Fruit fly (Drosophila melanogaster) whole organism, embryonic: ENCODE results near the gene CG13055.

Experiments
- Atf-2 ChIP-seq: fragments of 200-800 bp; sonication (Bioruptor generic); optimal IDR thresholded peaks from 2 replicates; lab custom pipeline; 2016; ENCODE audit warnings: missing biosample characterization, missing genetic modification characterization
- Atf3 ChIP-seq: fragments of 200-800 bp; sonication (Bioruptor generic); optimal IDR thresholded peaks from 3 replicates; lab custom pipeline; 2016; ENCODE audit warnings: missing biosample characterization, missing genetic modification characterization
- BtbVII ChIP-seq: fragments of 200-800 bp; sonication (Bioruptor generic); optimal IDR thresholded peaks from 3 replicates; lab custom pipeline; 2017; ENCODE audit warnings: missing biosample characterization, mild to moderate bottlenecking, missing genetic modification characterization
- CG11093 ChIP-seq: fragments of 200-800 bp; sonication (Bioruptor generic); IDR thresholded peaks from 3 replicates; pipeline ENCODE4 v1.3.6; 2022; ENCODE audit warnings: missing biosample characterization, missing genetic modification characterization
- CG11504 ChIP-seq: fragments of 200-800 bp; sonication (Bioruptor generic); optimal IDR thresholded peaks from 3 replicates; lab custom pipeline; 2019; ENCODE audit warnings: missing biosample characterization, mild to moderate bottlenecking, missing genetic modification characterization, moderate library complexity
- CG12391 ChIP-seq: fragments of 200-800 bp; sonication (Bioruptor generic); optimal IDR thresholded peaks from 3 replicates; lab custom pipeline; 2018; ENCODE audit warnings: missing biosample characterization, mild to moderate bottlenecking, missing genetic modification characterization, moderate library complexity
- CG12769 ChIP-seq: fragments of 200-800 bp; sonication (Bioruptor generic); optimal IDR thresholded peaks from 2 replicates; lab custom pipeline; 2019; ENCODE audit warnings: missing biosample characterization, mild to moderate bottlenecking, missing genetic modification characterization, moderate library complexity
- CG13296 ChIP-seq: fragments of 200-800 bp; sonication (Bioruptor generic); optimal IDR thresholded peaks from 3 replicates; lab custom pipeline; 2018; ENCODE audit warnings: missing biosample characterization, mild to moderate bottlenecking, missing genetic modification characterization
- CG13624 ChIP-seq: fragments of 200-800 bp; sonication (Bioruptor generic); optimal IDR thresholded peaks from 2 replicates; lab custom pipeline; 2016; ENCODE audit warnings: missing biosample characterization, missing genetic modification characterization
- CG14014 ChIP-seq: fragments of 200-800 bp; sonication (Bioruptor generic); IDR thresholded peaks from 2 replicates; pipeline ENCODE4 v1.3.6; 2022; ENCODE audit warnings: missing biosample characterization, missing genetic modification characterization
- CG16779 ChIP-seq: fragments of 200-800 bp; sonication (Bioruptor generic); IDR thresholded peaks from 2 replicates; pipeline ENCODE4 v1.3.6; 2022; ENCODE audit warnings: missing biosample characterization, missing genetic modification characterization
- CG16815 ChIP-seq: fragments of 200-800 bp; sonication (Bioruptor generic); optimal IDR thresholded peaks from 3 replicates; lab custom pipeline; 2017; ENCODE audit warnings: missing biosample characterization, mild to moderate bottlenecking, missing genetic modification characterization
- CG16863 ChIP-seq: fragments of 200-800 bp; sonication (Bioruptor generic); optimal IDR thresholded peaks from 3 replicates; lab custom pipeline; 2016; ENCODE audit warnings: missing biosample characterization, missing genetic modification characterization
- CG3163 ChIP-seq: fragments of 200-800 bp; sonication (Bioruptor generic); optimal IDR thresholded peaks from 3 replicates; lab custom pipeline; 2016; ENCODE audit warnings: missing biosample characterization, missing genetic modification characterization
- CG34376 ChIP-seq: fragments of 200-800 bp; sonication (Bioruptor generic); optimal IDR thresholded peaks from 2 replicates; lab custom pipeline; 2018; ENCODE audit warnings: missing biosample characterization, mild to moderate bottlenecking, missing genetic modification characterization
- CG4730 ChIP-seq: fragments of 200-800 bp; sonication (Bioruptor generic); IDR thresholded peaks from 2 replicates; pipeline ENCODE4 v1.3.6; 2022; ENCODE audit warnings: missing biosample characterization, missing genetic modification characterization
- CG6175 ChIP-seq: fragments of 200-800 bp; sonication (Bioruptor generic); IDR thresholded peaks from 3 replicates; pipeline ENCODE4 v1.3.6; 2022; ENCODE audit warnings: missing biosample characterization, missing genetic modification characterization
- CG6791 ChIP-seq: fragments of 200-800 bp; sonication (Bioruptor generic); IDR thresholded peaks from 3 replicates; pipeline ENCODE4 v1.3.6; 2022; ENCODE audit warnings: missing biosample characterization, missing genetic modification characterization; ENCODE audit not compliant: partially characterized antibody
- CG6813 ChIP-seq: fragments of 200-800 bp; sonication (Bioruptor generic); optimal IDR thresholded peaks from 2 replicates; lab custom pipeline; 2017; ENCODE audit warnings: missing biosample characterization, missing genetic modification characterization, mild to moderate bottlenecking, moderate library complexity, missing genetic modification reagents
- CG9609 ChIP-seq: fragments of 200-800 bp; sonication (Bioruptor generic); optimal IDR thresholded peaks from 3 replicates; lab custom pipeline; 2016; ENCODE audit warnings: missing biosample characterization, missing genetic modification characterization
- CHES-1-like ChIP-seq: fragments of 200-800 bp; sonication (Bioruptor generic); optimal IDR thresholded peaks from 2 replicates; lab custom pipeline; 2016; ENCODE audit warnings: missing biosample characterization, missing genetic modification characterization
- Dek ChIP-seq: fragments of 200-800 bp; sonication (Bioruptor generic); optimal IDR thresholded peaks from 3 replicates; lab custom pipeline; 2019; ENCODE audit warnings: missing biosample characterization, mild to moderate bottlenecking, missing genetic modification characterization, moderate library complexity
- Dp ChIP-seq: fragments of 200-800 bp; sonication (Bioruptor generic); optimal IDR thresholded peaks from 2 replicates; lab custom pipeline; 2018; ENCODE audit warnings: missing biosample characterization, mild to moderate bottlenecking, missing genetic modification characterization, moderate library complexity
- Eip74EF ChIP-seq, 2 experiments: fragments of 200-800 bp in 1 of 2; fragments of >200 bp in 1 of 2; sonication (Bioruptor generic) in 1 of 2; optimal IDR thresholded peaks; 2 replicates each; lab custom pipeline; 2017 to 2019; ENCODE audit warnings: missing biosample characterization in 2 of 2, missing genetic modification characterization in 2 of 2, mild to moderate bottlenecking in 1 of 2, moderate library complexity in 1 of 2
- Elba2 ChIP-seq: fragments of 200-800 bp; sonication (Bioruptor generic); optimal IDR thresholded peaks from 3 replicates; lab custom pipeline; 2016; ENCODE audit warnings: missing biosample characterization, missing genetic modification characterization
- Fer2 ChIP-seq: fragments of 200-800 bp; sonication (Bioruptor generic); optimal IDR thresholded peaks from 2 replicates; lab custom pipeline; 2018; ENCODE audit warnings: missing biosample characterization, mild to moderate bottlenecking, missing genetic modification characterization, moderate library complexity
- Gsc ChIP-seq: fragments of 200-800 bp; sonication (Bioruptor generic); IDR thresholded peaks from 2 replicates; pipeline ENCODE4 v1.3.6; 2022; ENCODE audit warnings: missing biosample characterization, missing genetic modification characterization
- H15 ChIP-seq: fragments of 200-800 bp; sonication (Bioruptor generic); IDR thresholded peaks from 3 replicates; pipeline ENCODE4 v1.3.6; 2022; ENCODE audit warnings: missing biosample characterization, missing genetic modification characterization
- Hmx ChIP-seq: fragments of 200-800 bp; sonication (Bioruptor generic); optimal IDR thresholded peaks from 2 replicates; lab custom pipeline; 2016; ENCODE audit warnings: missing biosample characterization, missing genetic modification characterization
- Myb ChIP-seq: fragments of 200-800 bp; sonication (Bioruptor generic); optimal IDR thresholded peaks from 2 replicates; lab custom pipeline; 2016; ENCODE audit warnings: missing biosample characterization, missing genetic modification characterization
- Sox102F ChIP-seq: fragments of 200-800 bp; sonication (Bioruptor generic); optimal IDR thresholded peaks from 2 replicates; lab custom pipeline; 2018; ENCODE audit warnings: missing biosample characterization, mild to moderate bottlenecking, missing genetic modification characterization, moderate library complexity
- Ssrp ChIP-seq: fragments of 200-800 bp; sonication (Bioruptor generic); optimal IDR thresholded peaks from 2 replicates; lab custom pipeline; 2018; ENCODE audit warnings: missing biosample characterization, mild to moderate bottlenecking, missing genetic modification characterization, moderate library complexity
- YL-1 ChIP-seq: fragments of 200-800 bp; sonication (Bioruptor generic); optimal IDR thresholded peaks from 3 replicates; lab custom pipeline; 2017; ENCODE audit warnings: missing biosample characterization, mild to moderate bottlenecking, missing genetic modification characterization
- bab2 ChIP-seq: fragments of 200-800 bp; sonication (Bioruptor generic); optimal IDR thresholded peaks from 2 replicates; lab custom pipeline; 2016; ENCODE audit warnings: missing biosample characterization, missing genetic modification characterization
- bbx ChIP-seq: fragments of 200-800 bp; sonication (Bioruptor generic); IDR thresholded peaks from 2 replicates; pipeline ENCODE4 v1.3.6; 2022; ENCODE audit warnings: missing biosample characterization, missing genetic modification characterization; ENCODE audit not compliant: partially characterized antibody
- chif ChIP-seq, 2 experiments: fragments of 200-800 bp; sonication (Bioruptor generic); optimal IDR thresholded peaks; 3 replicates each; lab custom pipeline; 2016; ENCODE audit warnings: missing biosample characterization in 2 of 2, missing genetic modification characterization in 2 of 2
- dmrt99B ChIP-seq: fragments of 200-800 bp; sonication (Bioruptor generic); optimal IDR thresholded peaks from 2 replicates; lab custom pipeline; 2018; ENCODE audit warnings: missing biosample characterization, mild to moderate bottlenecking, missing genetic modification characterization, moderate library complexity
- emc ChIP-seq: fragments of 200-800 bp; sonication (Bioruptor generic); optimal IDR thresholded peaks from 2 replicates; lab custom pipeline; 2016; ENCODE audit warnings: missing biosample characterization, missing genetic modification characterization
- fd3F ChIP-seq: fragments of 200-800 bp; sonication (Bioruptor generic); optimal IDR thresholded peaks from 2 replicates; lab custom pipeline; 2018; ENCODE audit warnings: missing biosample characterization, mild to moderate bottlenecking, missing genetic modification characterization, moderate library complexity
- her ChIP-seq: fragments of 200-800 bp; sonication (Bioruptor generic); optimal IDR thresholded peaks from 2 replicates; lab custom pipeline; 2016; ENCODE audit warnings: missing biosample characterization, missing genetic modification characterization
- hth ChIP-seq: fragments of >200 bp; optimal IDR thresholded peaks from 2 replicates; lab custom pipeline; 2017; ENCODE audit warnings: inconsistent platforms
- ind ChIP-seq: fragments of 200-800 bp; sonication (Bioruptor generic); optimal IDR thresholded peaks from 3 replicates; lab custom pipeline; 2016; ENCODE audit warnings: missing biosample characterization, missing genetic modification characterization
- kah ChIP-seq: fragments of 200-800 bp; sonication (Bioruptor generic); optimal IDR thresholded peaks from 2 replicates; lab custom pipeline; 2018; ENCODE audit warnings: missing biosample characterization, mild to moderate bottlenecking, missing genetic modification characterization
- lilli ChIP-seq: fragments of 200-800 bp; sonication (Bioruptor generic); optimal IDR thresholded peaks from 3 replicates; lab custom pipeline; 2016; ENCODE audit warnings: missing biosample characterization, missing genetic modification characterization
- pnt ChIP-seq: fragments of 200-800 bp; sonication (Bioruptor generic); optimal IDR thresholded peaks from 3 replicates; lab custom pipeline; 2016; ENCODE audit warnings: missing biosample characterization, missing genetic modification characterization
- salm ChIP-seq: fragments of 200-800 bp; sonication (Bioruptor generic); optimal IDR thresholded peaks from 2 replicates; lab custom pipeline; 2018; ENCODE audit warnings: missing biosample characterization, mild to moderate bottlenecking, missing genetic modification characterization
- shn ChIP-seq: fragments of 200-800 bp; sonication (Bioruptor generic); optimal IDR thresholded peaks from 3 replicates; lab custom pipeline; 2016; ENCODE audit warnings: missing biosample characterization, missing genetic modification characterization
- sna ChIP-seq: fragments of 200-800 bp; sonication (Bioruptor generic); IDR thresholded peaks from 2 replicates; pipeline ENCODE4 v1.3.6; 2022; ENCODE audit warnings: missing biosample characterization, missing genetic modification characterization; ENCODE audit not compliant: partially characterized antibody
- tap ChIP-seq: fragments of 200-800 bp; optimal IDR thresholded peaks from 3 replicates; lab custom pipeline; 2019; ENCODE audit warnings: missing biosample characterization, mild to moderate bottlenecking, missing genetic modification characterization, moderate library complexity
- tll ChIP-seq, 2 experiments: fragments of 200-800 bp in 1 of 2; fragments of >200 bp in 1 of 2; sonication (Bioruptor generic) in 1 of 2; optimal IDR thresholded peaks; 2 replicates each; lab custom pipeline; 2017 to 2019; ENCODE audit warnings: missing biosample characterization in 2 of 2, missing genetic modification characterization in 2 of 2, mild to moderate bottlenecking in 1 of 2, moderate library complexity in 1 of 2

CG13055 gene

dm6 chr3L:16228659-16229205, 23.4 kb downstream of the CG13055 start, which contains the start of gene Tmx3 (continued):
- no peak for TF ChIP-seq Hmx (GFP tag; lab: Kevin White, UChicago)
- peak; percentile 84 for TF ChIP-seq CG16815 (GFP tag; lab: Kevin White, UChicago)
- peak; percentile 19 for TF ChIP-seq emc (GFP tag; lab: Kevin White, UChicago)
- no peak for TF ChIP-seq salm (tag; lab: Kevin White, UChicago)
- peak; percentile 85 for TF ChIP-seq CG11093 (GFP tag; lab: Robert Waterston, UW)
- TF ChIP-seq CHES-1-like (GFP tag; lab: Kevin White, UChicago): peak; percentile 55
- peak; percentile 34 for TF ChIP-seq CG13296 (GFP tag; lab: Kevin White, UChicago)
- peak; percentile 84 for TF ChIP-seq YL-1 (GFP tag; lab: Kevin White, UChicago)
- TF ChIP-seq Sox102F (GFP tag; lab: Kevin White, UChicago): peak; percentile 92
- TF ChIP-seq Eip74EF (GFP tag; optimal IDR thresholded peaks at IDR 0.05; lab: Kevin White, UChicago): no peak
- peak; percentile 47 for TF ChIP-seq Atf-2 (GFP tag; lab: Kevin White, UChicago)
- TF ChIP-seq Ssrp (tag; lab: Kevin White, UChicago): peak; percentile 92
- TF ChIP-seq Gsc (GFP tag; lab: Robert Waterston, UW): no peak
- TF ChIP-seq H15 (GFP tag; lab: Robert Waterston, UW): peak; percentile 92
- TF ChIP-seq CG16863 (GFP tag; lab: Kevin White, UChicago): peak; percentile 24
- TF ChIP-seq kah (GFP tag; lab: Kevin White, UChicago): peak; percentile 66
- TF ChIP-seq chif (GFP tag; optimal IDR thresholded peaks at IDR 0.05; lab: Kevin White, UChicago): peak; percentile 42 to 45
- TF ChIP-seq pnt: peak; percentile 55
- peak; percentile 77 for TF ChIP-seq tap (tag; lab: Kevin White, UChicago)
- peak; percentile 65; the same call in 2 of the 3 replicates for TF ChIP-seq CG6175
- peak; percentile 86 for TF ChIP-seq fd3F (GFP tag; lab: Kevin White, UChicago)
- peak; percentile 66 for TF ChIP-seq bab2
- TF ChIP-seq sna (GFP tag; lab: Robert Waterston, UW): no peak
- TF ChIP-seq CG12391 (tag; lab: Kevin White, UChicago): peak; percentile 96
- peak; percentile 62 for TF ChIP-seq CG9609 (GFP tag; lab: Kevin White, UChicago)
- TF ChIP-seq CG6813 (GFP tag; lab: Kevin White, UChicago): peak; percentile 46
- TF ChIP-seq BtbVII (GFP tag; lab: Kevin White, UChicago): no peak
- no peak for TF ChIP-seq dmrt99B (tag; lab: Kevin White, UChicago)
- peak; percentile 82 for TF ChIP-seq ind (GFP tag; lab: Kevin White, UChicago)
- peak; percentile 59 for TF ChIP-seq Elba2
- peak; percentile 80 for TF ChIP-seq Fer2 (tag; lab: Kevin White, UChicago)
- TF ChIP-seq Dp (GFP tag; lab: Kevin White, UChicago): peak; percentile 28
- TF ChIP-seq tll (GFP tag; optimal IDR thresholded peaks at IDR 0.05; lab: Kevin White, UChicago): peak in 1 of 2 experiments; percentile 24
- no peak for TF ChIP-seq bbx (GFP tag; lab: Robert Waterston, UW)
- peak; percentile 17 for TF ChIP-seq shn (GFP tag; lab: Kevin White, UChicago)
- TF ChIP-seq CG16779 (GFP tag; lab: Robert Waterston, UW): peak; percentile 80
- TF ChIP-seq CG4730 (GFP tag; lab: Robert Waterston, UW): peak; percentile 88
- TF ChIP-seq CG14014 (GFP tag; lab: Robert Waterston, UW): peak; percentile 92
- TF ChIP-seq CG11504 (tag; lab: Kevin White, UChicago): peak; percentile 91
- TF ChIP-seq CG13624 (GFP tag; lab: Kevin White, UChicago): peak; percentile 56
- peak; percentile 20 for TF ChIP-seq Myb (GFP tag; lab: Kevin White, UChicago)
- no peak for TF ChIP-seq CG34376
- TF ChIP-seq Atf3: peak; percentile 38
- peak; percentile 82 for TF ChIP-seq lilli (GFP tag; lab: Kevin White, UChicago)
- no peak for TF ChIP-seq CG12769 (tag; lab: Kevin White, UChicago)
- no peak for TF ChIP-seq CG6791 (GFP tag; lab: Robert Waterston, UW)
- peak; percentile 92 for TF ChIP-seq Dek
- no peak for TF ChIP-seq hth (lab: Kevin White, UChicago)
- TF ChIP-seq CG3163: peak; percentile 19
- TF ChIP-seq her (GFP tag; lab: Kevin White, UChicago): peak; percentile 9
